Worm (Caenorhabditis elegans) whole organism, late embryonic: ENCODE measurements around the gene Y54G2A.45.

Experiments
- C38D4.7 ChIP-seq: fragments of 200-800 bp; sonication (Bioruptor generic); optimal IDR thresholded peaks from 2 replicates; lab custom pipeline; 2018; ENCODE audit warnings: mild to moderate bottlenecking, missing genetic modification characterization, moderate library complexity, missing compliant biosample characterization
- K02D7.2 ChIP-seq: sonication (generic microtip); optimal IDR thresholded peaks from 2 replicates; lab custom pipeline; 2017; ENCODE audit warnings: mild to moderate bottlenecking, missing genetic modification characterization, missing compliant biosample characterization
- K09A11.1 ChIP-seq: sonication (generic microtip); optimal IDR thresholded peaks from 2 replicates; lab custom pipeline; 2017; ENCODE audit warnings: antibody characterized with exemption, mild to moderate bottlenecking, missing genetic modification characterization, missing compliant biosample characterization; ENCODE audit not compliant: insufficient read depth
- Y22D7AL.16 ChIP-seq: sonication (generic microtip); optimal IDR thresholded peaks from 2 replicates; lab custom pipeline; 2016; ENCODE audit warnings: missing genetic modification characterization, missing compliant biosample characterization
- ahr-1 ChIP-seq: sonication (generic microtip); optimal IDR thresholded peaks from 2 replicates; lab custom pipeline; 2016; ENCODE audit warnings: missing genetic modification characterization, missing compliant biosample characterization
- ama-1 ChIP-seq: fragments of 150-350 bp; optimal IDR thresholded peaks from 2 replicates; lab custom pipeline; 2014
- ceh-19 ChIP-seq: fragments of 200-800 bp; sonication (Bioruptor generic); optimal IDR thresholded peaks from 2 replicates; lab custom pipeline; 2018; ENCODE audit warnings: mild to moderate bottlenecking, missing genetic modification characterization, missing compliant biosample characterization
- ceh-22 ChIP-seq: sonication (generic microtip); optimal IDR thresholded peaks from 2 replicates; lab custom pipeline; 2017; ENCODE audit warnings: missing biosample characterization, missing genetic modification characterization
- ceh-31 ChIP-seq: sonication (generic microtip); optimal IDR thresholded peaks from 2 replicates; lab custom pipeline; 2016; ENCODE audit warnings: missing genetic modification characterization, missing compliant biosample characterization
- ceh-45 ChIP-seq: fragments of 200-800 bp; sonication (Bioruptor generic); IDR thresholded peaks from 2 replicates; pipeline ENCODE4 v1.3.6; 2022; ENCODE audit warnings: missing genetic modification reagents, missing genetic modification characterization, missing compliant biosample characterization
- ceh-6 ChIP-seq: fragments of 200-800 bp; sonication (Bioruptor generic); optimal IDR thresholded peaks from 2 replicates; lab custom pipeline; 2018; ENCODE audit warnings: mild to moderate bottlenecking, missing genetic modification characterization, missing compliant biosample characterization
- che-1 ChIP-seq: sonication (generic microtip); optimal IDR thresholded peaks from 2 replicates; lab custom pipeline; 2016; ENCODE audit warnings: mild to moderate bottlenecking, missing genetic modification characterization, missing compliant biosample characterization
- dmd-4 ChIP-seq: sonication (generic microtip); optimal IDR thresholded peaks from 2 replicates; lab custom pipeline; 2016; ENCODE audit warnings: borderline replicate concordance, missing genetic modification characterization, missing compliant biosample characterization
- dve-1 ChIP-seq: sonication (generic microtip); optimal IDR thresholded peaks from 2 replicates; lab custom pipeline; 2017; ENCODE audit warnings: antibody characterized with exemption, mild to moderate bottlenecking, missing genetic modification characterization, missing compliant biosample characterization
- elt-4 ChIP-seq: sonication (generic microtip); optimal IDR thresholded peaks from 2 replicates; lab custom pipeline; 2016; ENCODE audit warnings: missing genetic modification characterization, missing compliant biosample characterization
- ets-4 ChIP-seq: sonication (generic microtip); optimal IDR thresholded peaks from 2 replicates; lab custom pipeline; 2016; ENCODE audit warnings: missing genetic modification characterization, missing compliant biosample characterization
- eyg-1 ChIP-seq: sonication (generic microtip); optimal IDR thresholded peaks from 2 replicates; lab custom pipeline; 2016; ENCODE audit warnings: missing genotype, missing genetic modification characterization, missing compliant biosample characterization
- hlh-13 ChIP-seq: fragments of 200-800 bp; sonication (Bioruptor generic); optimal IDR thresholded peaks from 2 replicates; lab custom pipeline; 2018; ENCODE audit warnings: mild to moderate bottlenecking, missing genetic modification characterization, missing compliant biosample characterization
- hlh-15 ChIP-seq: sonication (generic microtip); optimal IDR thresholded peaks from 2 replicates; lab custom pipeline; 2016; ENCODE audit warnings: missing genetic modification characterization, missing compliant biosample characterization
- hlh-30 ChIP-seq: sonication (generic microtip); optimal IDR thresholded peaks from 2 replicates; lab custom pipeline; 2017; ENCODE audit warnings: antibody characterized with exemption, missing genetic modification characterization, missing compliant biosample characterization; ENCODE audit not compliant: insufficient read depth
- hlh-8 ChIP-seq: sonication (generic microtip); optimal IDR thresholded peaks from 2 replicates; lab custom pipeline; 2016; ENCODE audit warnings: missing genotype, missing genetic modification characterization, missing compliant biosample characterization
- lim-6 ChIP-seq: sonication (generic microtip); optimal IDR thresholded peaks from 2 replicates; lab custom pipeline; 2016; ENCODE audit warnings: missing genetic modification characterization, missing compliant biosample characterization
- lin-11 ChIP-seq: fragments of 200-800 bp; sonication (Bioruptor generic); optimal IDR thresholded peaks from 2 replicates; lab custom pipeline; 2018; ENCODE audit warnings: mild to moderate bottlenecking, missing genetic modification characterization, missing compliant biosample characterization
- madf-2 ChIP-seq: sonication (generic microtip); optimal IDR thresholded peaks from 2 replicates; lab custom pipeline; 2017; ENCODE audit warnings: missing genetic modification characterization, missing compliant biosample characterization
- nfya-1 ChIP-seq: sonication (generic microtip); optimal IDR thresholded peaks from 2 replicates; lab custom pipeline; 2017; ENCODE audit warnings: missing genetic modification characterization, mild to moderate bottlenecking, missing compliant biosample characterization, antibody characterized with exemption, moderate library complexity
- nhr-11 ChIP-seq: fragments of 150-350 bp; optimal IDR thresholded peaks from 2 replicates; lab custom pipeline; 2014; ENCODE audit warnings: missing biosample characterization, missing genetic modification characterization
- nhr-232 ChIP-seq: sonication (generic microtip); optimal IDR thresholded peaks from 2 replicates; lab custom pipeline; 2016; ENCODE audit warnings: missing genetic modification characterization, missing compliant biosample characterization
- odd-2 ChIP-seq: sonication (generic microtip); optimal IDR thresholded peaks from 2 replicates; lab custom pipeline; 2017; ENCODE audit warnings: antibody characterized with exemption, mild to moderate bottlenecking, missing genetic modification characterization, missing compliant biosample characterization
- pat-9 ChIP-seq: fragments of 200-800 bp; sonication (Bioruptor generic); optimal IDR thresholded peaks from 2 replicates; lab custom pipeline; 2018; ENCODE audit warnings: mild to moderate bottlenecking, missing genetic modification characterization, moderate library complexity, missing compliant biosample characterization
- pax-1 ChIP-seq: fragments of 150-350 bp; optimal IDR thresholded peaks from 2 replicates; lab custom pipeline; 2014; ENCODE audit warnings: missing biosample characterization, missing genetic modification characterization
- pha-2 ChIP-seq: sonication (generic microtip); optimal IDR thresholded peaks from 2 replicates; lab custom pipeline; 2017; ENCODE audit warnings: mild to moderate bottlenecking, missing genetic modification characterization, missing compliant biosample characterization
- pha-4 ChIP-seq: fragments of 150-350 bp; optimal IDR thresholded peaks from 2 replicates; lab custom pipeline; 2018; ENCODE audit warnings: missing biosample characterization, missing genetic modification reagents, missing genetic modification characterization
- pros-1 ChIP-seq: fragments of 150-350 bp; optimal IDR thresholded peaks from 2 replicates; lab custom pipeline; 2014; ENCODE audit warnings: missing biosample characterization, missing genetic modification reagents, missing genetic modification characterization
- sdc-2 ChIP-seq: sonication (generic microtip); optimal IDR thresholded peaks from 2 replicates; lab custom pipeline; 2016; ENCODE audit warnings: missing genotype, missing genetic modification characterization, missing compliant biosample characterization
- sox-2 ChIP-seq: fragments of 200-800 bp; sonication (Bioruptor generic); IDR thresholded peaks from 2 replicates; pipeline ENCODE4 v1.3.6; 2022; ENCODE audit warnings: missing genetic modification reagents, missing genetic modification characterization, missing compliant biosample characterization
- syd-9 ChIP-seq: sonication (generic microtip); optimal IDR thresholded peaks from 2 replicates; lab custom pipeline; 2016; ENCODE audit warnings: mild to moderate bottlenecking, missing genetic modification characterization, moderate library complexity, missing compliant biosample characterization
- ttx-3 ChIP-seq: sonication (generic microtip); optimal IDR thresholded peaks from 2 replicates; lab custom pipeline; 2016; ENCODE audit warnings: missing genetic modification reagents, missing genetic modification characterization, missing compliant biosample characterization
- unc-3 ChIP-seq, 2 experiments: fragments of 200-800 bp in 1 of 2; sonication (Bioruptor generic) in 1 of 2; sonication (generic microtip) in 1 of 2; conservative IDR thresholded peaks in 1 of 2; optimal IDR thresholded peaks in 1 of 2; 2 replicates each; pipeline versions ENCODE4 v1.3.6 to Lab custom; 2016 to 2022; ENCODE audit warnings: missing compliant biosample characterization in 2 of 2, missing genetic modification characterization in 2 of 2, missing genetic modification reagents in 1 of 2
- unc-42 ChIP-seq: sonication (generic microtip); optimal IDR thresholded peaks from 2 replicates; lab custom pipeline; 2016; ENCODE audit warnings: missing genotype, missing genetic modification characterization, missing compliant biosample characterization
- zip-5 ChIP-seq: sonication (generic microtip); optimal IDR thresholded peaks from 2 replicates; lab custom pipeline; 2016; ENCODE audit warnings: missing genetic modification characterization, missing compliant biosample characterization

The Y54G2A.45 gene

ce11 chrIV:2838308-2838707 lies 32.7 kb downstream of the Y54G2A.45 start, which contains the start of gene Y54G2A.7:
Gene Y54G2A.7 (plus strand): TSS chrIV:2838608.
- no peak for TF ChIP-seq unc-42 (tag; lab: Kevin White, UChicago)
- TF ChIP-seq, all 69 proteins: peak for 0

DNA sequence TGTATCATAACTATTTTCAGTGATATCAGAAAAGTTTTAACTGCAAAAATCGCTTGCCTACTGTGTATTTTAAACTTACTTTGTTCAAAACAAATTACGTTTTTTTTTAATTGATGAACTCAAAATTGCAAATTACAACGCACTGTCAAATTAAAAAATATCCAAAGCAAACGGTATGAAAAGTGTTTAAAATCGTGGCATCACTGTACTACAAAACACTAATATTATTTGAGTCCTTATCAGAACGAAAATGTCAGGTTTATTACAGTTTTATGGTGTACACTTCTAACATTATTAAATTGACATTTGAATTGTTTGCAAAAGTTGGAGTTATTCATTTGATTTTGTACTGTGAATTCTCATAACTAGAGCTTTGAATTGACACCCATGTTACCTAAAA lies 35.6 kb downstream of the Y54G2A.45 start, which contains the start of gene clec-83:
TSS of gene clec-83 (minus strand) at position 213 of the 400 bp plus-strand sequence.
- TF ChIP-seq nfya-1 (tag; lab: Kevin White, UChicago) (no peak), hlh-13 (GFP tag; lab: Kevin White, UChicago) (no peak), unc-3 (GFP tag; conservative IDR thresholded peaks at IDR 0.05; lab: Robert Waterston, UW) (no peak), unc-3 (tag; optimal IDR thresholded peaks at IDR 0.05; lab: Kevin White, UChicago) (no peak), syd-9 (no peak), C38D4.7 (GFP tag; lab: Kevin White, UChicago) (no peak), pros-1 (no peak), ceh-19 (GFP tag; lab: Kevin White, UChicago) (no peak), che-1 (tag; lab: Kevin White, UChicago) (no peak), zip-5 (no peak), ceh-6 (GFP tag; lab: Kevin White, UChicago) (no peak), K09A11.1 (no peak), madf-2 (tag; lab: Kevin White, UChicago) (no peak), ets-4 (tag; lab: Kevin White, UChicago) (no peak), K02D7.2 (tag; lab: Kevin White, UChicago) (no peak), elt-4 (no peak), pha-4 (tag; lab: Kevin White, UChicago) (no peak), odd-2 (no peak), ceh-45 (no peak)

- TF ChIP-seq sox-2 (GFP tag; lab: Robert Waterston, UW) (no peak), ahr-1 (tag; lab: Kevin White, UChicago) (no peak)
Measured at ce11 chrIV:2842162-2842561, 36.5 kb downstream of the Y54G2A.45 start, which contains the start of gene clec-84. Gene clec-84 (plus strand): TSS chrIV:2842462.

DNA sequence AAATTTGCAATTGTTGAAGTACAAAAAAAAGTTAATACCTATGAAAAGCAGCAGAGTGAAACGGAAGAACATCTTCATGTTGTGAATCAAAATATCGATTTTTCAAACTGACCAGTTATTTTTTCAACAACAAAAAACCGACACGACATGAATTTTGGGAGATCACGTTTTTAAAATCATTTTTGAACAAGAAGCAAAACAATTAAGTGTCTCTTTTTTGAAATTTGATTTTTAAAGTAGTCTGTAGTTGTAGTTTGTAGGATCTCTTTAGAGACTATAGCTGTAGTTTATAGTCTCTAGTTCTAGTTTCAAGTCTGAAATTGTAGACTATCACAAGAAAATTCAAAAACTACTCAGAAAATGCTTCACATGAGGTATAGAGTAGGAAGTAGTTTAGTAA lies 38.2 kb downstream of the Y54G2A.45 start, which contains the start of gene Y54G2A.15:
TSS of gene Y54G2A.15 (minus strand) at position 101 of the 400 bp plus-strand sequence.
- TF ChIP-seq ceh-22 (tag; lab: Kevin White, UChicago) (no peak), lim-6 (no peak), sdc-2 (no peak), nhr-232 (tag; lab: Kevin White, UChicago) (no peak), odd-2 (no peak), che-1 (tag; lab: Kevin White, UChicago) (no peak), nhr-11 (no peak), dmd-4 (tag; lab: Kevin White, UChicago) (no peak), ttx-3 (tag; lab: Kevin White, UChicago) (no peak), ceh-31 (tag; lab: Kevin White, UChicago) (no peak), hlh-8 (tag; lab: Kevin White, UChicago) (no peak), Y22D7AL.16 (tag; lab: Kevin White, UChicago) (no peak)

ce11 chrIV:2846264-2846663 lies 40.6 kb downstream of the Y54G2A.45 start, which contains the start of gene Y54G2A.40:
Gene Y54G2A.40 (plus strand): TSS chrIV:2846476.
- TF ChIP-seq lin-11: no peak
- TF ChIP-seq pat-9 (tag; lab: Kevin White, UChicago): no peak
- TF ChIP-seq ets-4 (tag; lab: Kevin White, UChicago): no peak
- TF ChIP-seq hlh-30 (tag; lab: Kevin White, UChicago): no peak
- TF ChIP-seq eyg-1 (tag; lab: Kevin White, UChicago): no peak
- TF ChIP-seq pax-1 (tag; lab: Kevin White, UChicago): no peak
- no peak for TF ChIP-seq ceh-45
- TF ChIP-seq ama-1 (lab: Kevin White, UChicago): no peak
- no peak for TF ChIP-seq pha-2 (tag; lab: Kevin White, UChicago)
- no peak for TF ChIP-seq dve-1 (tag; lab: Kevin White, UChicago)
- no peak for TF ChIP-seq sdc-2
- no peak for TF ChIP-seq ceh-19 (GFP tag; lab: Kevin White, UChicago)
- TF ChIP-seq hlh-15 (tag; lab: Kevin White, UChicago): no peak
